Fruit fly (Drosophila melanogaster): ENCODE measurements around the gene CG11902.

Gene CG11902

dm6 chr3R:25357985-25358384, 22.9 kb downstream of the CG11902 start, which contains the start of gene ND-49L:
Gene ND-49L (plus strand): TSS chr3R:25358285.
- TF ChIP-seq Met (GFP tag; optimal IDR thresholded peaks at IDR 0.05) = no peak
- TF ChIP-seq CG6808 (GFP tag; optimal IDR thresholded peaks at IDR 0.05) = no peak
- TF ChIP-seq Gug (GFP tag; IDR thresholded peaks at IDR 0.05) = no peak
- TF ChIP-seq Hr4 (GFP tag; optimal IDR thresholded peaks at IDR 0.05) = no peak
- no peak for TF ChIP-seq Hr39 (GFP tag; optimal IDR thresholded peaks at IDR 0.05)
- TF ChIP-seq CG1621 (tag; optimal IDR thresholded peaks at IDR 0.05) = no peak
- TF ChIP-seq Sox15 (GFP tag; optimal IDR thresholded peaks at IDR 0.05) = no peak
- no peak for TF ChIP-seq fd59A (GFP tag; optimal IDR thresholded peaks at IDR 0.05)
- no peak for TF ChIP-seq CG34406 (GFP tag; optimal IDR thresholded peaks at IDR 0.05)
- no peak for TF ChIP-seq CG9139 (GFP tag; optimal IDR thresholded peaks at IDR 0.05)
- TF ChIP-seq cyc (GFP tag; optimal IDR thresholded peaks at IDR 0.05) = no peak
- no peak for TF ChIP-seq Blimp-1 (GFP tag; optimal IDR thresholded peaks at IDR 0.05)
- TF ChIP-seq CG6792 (GFP tag; optimal IDR thresholded peaks at IDR 0.05) = no peak
- TF ChIP-seq Eip75B (GFP tag; optimal IDR thresholded peaks at IDR 0.05) = no peak
- no peak for TF ChIP-seq salr (GFP tag; optimal IDR thresholded peaks at IDR 0.05)

dm6 chr3R:25382681-25383080, 47.6 kb downstream of the CG11902 start, which contains the start of gene alrm:
Gene alrm (minus strand): TSS chr3R:25382781.
- TF ChIP-seq CG11294 (GFP tag; IDR thresholded peaks at IDR 0.05) (no peak), dac (GFP tag; optimal IDR thresholded peaks at IDR 0.05) (no peak), CG6163 (GFP tag; IDR thresholded peaks at IDR 0.05) (no peak), net (GFP tag; optimal IDR thresholded peaks at IDR 0.05) (no peak)

dm6 chr3R:25383400-25383799, 48.3 kb downstream of the CG11902 start, which contains the start of gene CG31437:
Gene CG31437 (plus strand): TSS chr3R:25383700.
- TF ChIP-seq eg (GFP tag; IDR thresholded peaks at IDR 0.05) = no peak
- TF ChIP-seq topi (GFP tag; optimal IDR thresholded peaks at IDR 0.05) = no peak
- no peak for TF ChIP-seq Gug (GFP tag; IDR thresholded peaks at IDR 0.05)
- no peak for TF ChIP-seq fkh (GFP tag; optimal IDR thresholded peaks at IDR 0.05)
- no peak for TF ChIP-seq CG8319 (GFP tag; optimal IDR thresholded peaks at IDR 0.05)
- no peak for TF ChIP-seq Hr39 (GFP tag; optimal IDR thresholded peaks at IDR 0.05)
- no peak for TF ChIP-seq CG6792 (GFP tag; optimal IDR thresholded peaks at IDR 0.05)
- TF ChIP-seq Eip93F (GFP tag; optimal IDR thresholded peaks at IDR 0.05) = no peak

- TF ChIP-seq Lpt (GFP tag; optimal IDR thresholded peaks at IDR 0.05) (no peak), CG11762 (GFP tag; optimal IDR thresholded peaks at IDR 0.05; ENCODE audit: insufficient read depth) (no peak), Sox15 (GFP tag; optimal IDR thresholded peaks at IDR 0.05) (no peak), lz (GFP tag; optimal IDR thresholded peaks at IDR 0.05) (no peak), Met (GFP tag; optimal IDR thresholded peaks at IDR 0.05) (no peak), CG8119 (GFP tag; IDR thresholded peaks at IDR 0.05) (no peak), CG6276 (GFP tag; optimal IDR thresholded peaks at IDR 0.05) (no peak), spab (GFP tag; optimal IDR thresholded peaks at IDR 0.05) (no peak), svp (GFP tag) (no peak), CG11294 (GFP tag; IDR thresholded peaks at IDR 0.05) (no peak), Ets21C (GFP tag; optimal IDR thresholded peaks at IDR 0.05) (no peak), Smox (GFP tag; optimal IDR thresholded peaks at IDR 0.05) (no peak), CG10631 (GFP tag; optimal IDR thresholded peaks at IDR 0.05) (no peak), Eip93F (GFP tag; optimal IDR thresholded peaks at IDR 0.05) (no peak), CG15336 (GFP tag; IDR thresholded peaks at IDR 0.05) (no peak), fd85E (GFP tag; optimal IDR thresholded peaks at IDR 0.05) (no peak), dsx (GFP tag; optimal IDR thresholded peaks at IDR 0.05; ENCODE audit: poor library complexity, severe bottlenecking) (no peak), Hr39 (GFP tag; optimal IDR thresholded peaks at IDR 0.05) (no peak), acj6 (GFP tag; optimal IDR thresholded peaks at IDR 0.05) (no peak)
These were observed 49.1 kb downstream of the CG11902 start for dm6 chr3R:25384206-25384605.
